Fruit fly (Drosophila melanogaster): ENCODE results near the gene DPCoAC.

DNA sequence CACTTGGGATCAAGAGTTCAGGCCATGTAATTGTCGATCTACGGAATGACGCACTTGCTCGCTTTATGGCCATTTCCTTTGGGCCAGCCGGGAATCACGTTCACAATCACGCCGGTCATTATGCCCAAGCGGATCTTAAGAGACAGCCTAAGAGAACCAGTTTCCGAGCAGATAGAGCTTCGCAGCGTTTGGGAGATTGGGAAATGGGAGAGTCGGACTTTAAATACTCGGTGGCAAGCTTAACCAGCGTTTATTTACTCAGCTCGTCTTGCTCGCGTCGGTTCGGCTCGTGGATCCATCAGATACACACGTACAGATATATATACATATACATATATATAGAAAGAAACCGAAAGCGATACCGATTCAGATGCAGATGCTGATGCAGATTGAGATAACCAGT lies 8.1 kb upstream of the DPCoAC start:
- TF ChIP-seq sv (GFP tag; optimal IDR thresholded peaks at IDR 0.05) (no peak), Jra (GFP tag; optimal IDR thresholded peaks at IDR 0.05) (no peak), sage (GFP tag; optimal IDR thresholded peaks at IDR 0.05) (peak; percentile 32), usp (GFP tag; optimal IDR thresholded peaks at IDR 0.05) (no peak), h (GFP tag; optimal IDR thresholded peaks at IDR 0.05) (peak; percentile 10), OdsH (GFP tag; optimal IDR thresholded peaks at IDR 0.05) (peak; percentile 5), CG9705 (GFP tag; optimal IDR thresholded peaks at IDR 0.05) (no peak)
